Worm (Caenorhabditis elegans) whole organism, L2 larva: Measurements from ENCODE around the gene nstp-8.

Experiments used
- F13H6.1 ChIP-seq: sonication (generic microtip); optimal IDR thresholded peaks from 2 replicates; lab custom pipeline; 2016; ENCODE audit warnings: missing genetic modification characterization, missing compliant biosample characterization
- R02D3.7 ChIP-seq: fragments of 150-350 bp; optimal IDR thresholded peaks from 2 replicates; lab custom pipeline; 2014; ENCODE audit warnings: missing biosample characterization, missing genetic modification characterization
- ZK546.5 ChIP-seq: sonication (generic microtip); optimal IDR thresholded peaks from 2 replicates; lab custom pipeline; 2017; ENCODE audit warnings: missing biosample characterization, missing genetic modification characterization
- alr-1 ChIP-seq: fragments of 150-350 bp; optimal IDR thresholded peaks from 2 replicates; lab custom pipeline; 2014; ENCODE audit warnings: missing biosample characterization, missing genetic modification characterization
- aly-2 ChIP-seq: fragments of 150-350 bp; optimal IDR thresholded peaks from 2 replicates; lab custom pipeline; 2014; ENCODE audit warnings: missing biosample characterization, missing genetic modification characterization
- ama-1 ChIP-seq: fragments of 150-350 bp; optimal IDR thresholded peaks from 2 replicates; lab custom pipeline; 2018; ENCODE audit warnings: inconsistent platforms
- ceh-16 ChIP-seq: fragments of 150-350 bp; optimal IDR thresholded peaks from 2 replicates; lab custom pipeline; 2014; ENCODE audit warnings: missing biosample characterization, missing genetic modification characterization
- ceh-82 ChIP-seq: fragments of 150-350 bp; optimal IDR thresholded peaks from 2 replicates; lab custom pipeline; 2014; ENCODE audit warnings: missing biosample characterization, missing genetic modification characterization
- crh-2 ChIP-seq: sonication (generic microtip); optimal IDR thresholded peaks from 2 replicates; lab custom pipeline; 2017; ENCODE audit warnings: missing biosample characterization, missing genetic modification characterization
- dmd-4 ChIP-seq: sonication (generic microtip); optimal IDR thresholded peaks from 2 replicates; lab custom pipeline; 2017; ENCODE audit warnings: missing biosample characterization, missing genetic modification characterization
- egl-27 ChIP-seq: sonication (generic microtip); optimal IDR thresholded peaks from 3 replicates; lab custom pipeline; 2017; ENCODE audit warnings: missing biosample characterization, missing genetic modification reagents, missing genetic modification characterization
- elt-1 ChIP-seq: fragments of 150-350 bp; optimal IDR thresholded peaks from 2 replicates; lab custom pipeline; 2014; ENCODE audit warnings: missing biosample characterization, missing genetic modification characterization
- fos-1 ChIP-seq: fragments of 150-350 bp; optimal IDR thresholded peaks from 2 replicates; lab custom pipeline; 2014; ENCODE audit warnings: missing biosample characterization, missing genetic modification characterization
- gmeb-1 ChIP-seq: fragments of 150-350 bp; optimal IDR thresholded peaks from 2 replicates; lab custom pipeline; 2014; ENCODE audit warnings: missing biosample characterization, missing genetic modification characterization
- lin-11 ChIP-seq: fragments of 150-350 bp; sonication (generic microtip); optimal IDR thresholded peaks from 2 replicates; lab custom pipeline; 2014; ENCODE audit warnings: missing biosample characterization, missing genetic modification characterization, inconsistent platforms, mixed read lengths
- lin-13 ChIP-seq: fragments of 150-350 bp; optimal IDR thresholded peaks from 2 replicates; lab custom pipeline; 2014; ENCODE audit warnings: missing biosample characterization, missing genetic modification reagents, missing genetic modification characterization
- lin-39 ChIP-seq: fragments of 150-350 bp; optimal IDR thresholded peaks from 2 replicates; lab custom pipeline; 2014; ENCODE audit warnings: missing biosample characterization, missing genetic modification reagents, missing genetic modification characterization
- mab-5 ChIP-seq: fragments of 150-350 bp; optimal IDR thresholded peaks from 2 replicates; lab custom pipeline; 2014; ENCODE audit warnings: missing biosample characterization, missing genetic modification characterization
- nhr-10 ChIP-seq: sonication (generic microtip); optimal IDR thresholded peaks from 2 replicates; lab custom pipeline; 2017; ENCODE audit warnings: missing biosample characterization, missing genetic modification characterization
- nhr-11 ChIP-seq: fragments of 150-350 bp; optimal IDR thresholded peaks from 2 replicates; lab custom pipeline; 2014; ENCODE audit warnings: missing biosample characterization, missing genetic modification characterization
- nhr-12 ChIP-seq: fragments of 150-350 bp; optimal IDR thresholded peaks from 2 replicates; lab custom pipeline; 2014; ENCODE audit warnings: missing biosample characterization, missing genetic modification characterization
- nhr-237 ChIP-seq: fragments of 150-350 bp; optimal IDR thresholded peaks from 2 replicates; lab custom pipeline; 2014; ENCODE audit warnings: missing biosample characterization, missing genetic modification characterization
- nhr-25 ChIP-seq: fragments of 150-350 bp; sonication (generic microtip); optimal IDR thresholded peaks from 3 replicates; lab custom pipeline; 2014; ENCODE audit warnings: missing biosample characterization, missing genetic modification characterization
- nhr-6 ChIP-seq: fragments of 150-350 bp; optimal IDR thresholded peaks from 2 replicates; lab custom pipeline; 2014; ENCODE audit warnings: missing biosample characterization, missing genetic modification characterization
- nhr-77 ChIP-seq: fragments of 150-350 bp; optimal IDR thresholded peaks from 2 replicates; lab custom pipeline; 2014; ENCODE audit warnings: missing biosample characterization, missing genetic modification characterization
- peb-1 ChIP-seq: fragments of 150-350 bp; optimal IDR thresholded peaks from 2 replicates; lab custom pipeline; 2014; ENCODE audit warnings: missing biosample characterization, missing genetic modification characterization
- sem-4 ChIP-seq: fragments of 150-350 bp; optimal IDR thresholded peaks from 2 replicates; lab custom pipeline; 2014; ENCODE audit warnings: missing biosample characterization, missing genetic modification reagents, missing genetic modification characterization
- skn-1 ChIP-seq: sonication (generic microtip); optimal IDR thresholded peaks from 2 replicates; lab custom pipeline; 2017; ENCODE audit warnings: missing biosample characterization, missing genetic modification characterization
- sma-3 ChIP-seq: sonication (generic microtip); optimal IDR thresholded peaks from 2 replicates; lab custom pipeline; 2016; ENCODE audit warnings: missing genetic modification reagents, missing genetic modification characterization, missing compliant biosample characterization
- sma-9 ChIP-seq, 2 experiments: fragments of 150-350 bp in 1 of 2; sonication (generic microtip) in 1 of 2; optimal IDR thresholded peaks; 2 replicates each; lab custom pipeline; 2014 to 2016; ENCODE audit warnings: missing genetic modification characterization in 2 of 2, mild to moderate bottlenecking in 1 of 2, missing biosample characterization in 1 of 2, missing compliant biosample characterization in 1 of 2, missing genetic modification reagents in 1 of 2, moderate library complexity in 1 of 2
- unc-39 ChIP-seq: fragments of 150-350 bp; optimal IDR thresholded peaks from 2 replicates; lab custom pipeline; 2014; ENCODE audit warnings: missing biosample characterization, missing genetic modification characterization
- unc-55 ChIP-seq: fragments of 150-350 bp; sonication (generic microtip); optimal IDR thresholded peaks from 3 replicates; lab custom pipeline; 2014; ENCODE audit warnings: missing biosample characterization, missing genetic modification reagents, missing genetic modification characterization
- unc-62 ChIP-seq: fragments of 150-350 bp; optimal IDR thresholded peaks from 2 replicates; lab custom pipeline; 2014; ENCODE audit warnings: missing biosample characterization, missing genetic modification reagents, missing genetic modification characterization
- zag-1 ChIP-seq: fragments of 150-350 bp; optimal IDR thresholded peaks from 2 replicates; lab custom pipeline; 2014; ENCODE audit warnings: missing biosample characterization, missing genetic modification characterization
- ztf-11 ChIP-seq: sonication (generic microtip); optimal IDR thresholded peaks from 2 replicates; lab custom pipeline; 2017; ENCODE audit warnings: missing biosample characterization, missing genetic modification characterization
- ztf-4 ChIP-seq: fragments of 150-350 bp; optimal IDR thresholded peaks from 2 replicates; lab custom pipeline; 2014; ENCODE audit warnings: missing biosample characterization, missing genetic modification characterization

Gene nstp-8

ce11 chrV:2200402-2200801, 15.1 kb upstream of the nstp-8 start:
- no peak for TF ChIP-seq skn-1 (tag; lab: Kevin White, UChicago)
- TF ChIP-seq aly-2 = no peak
- no peak for TF ChIP-seq sma-3 (GFP tag; lab: Kevin White, UChicago)
- TF ChIP-seq nhr-10 (tag; lab: Kevin White, UChicago) = no peak
- TF ChIP-seq ceh-82 (tag; lab: Kevin White, UChicago) = no peak
- TF ChIP-seq R02D3.7 = no peak
- TF ChIP-seq ztf-11 = no peak
- TF ChIP-seq ZK546.5 (tag; lab: Kevin White, UChicago) = no peak
- no peak for TF ChIP-seq nhr-237 (tag; lab: Kevin White, UChicago)
- no peak for TF ChIP-seq unc-39 (tag; lab: Kevin White, UChicago)
- TF ChIP-seq gmeb-1 = no peak
- no peak for TF ChIP-seq dmd-4 (tag; lab: Kevin White, UChicago)
- no peak for TF ChIP-seq sma-9 (GFP tag; optimal IDR thresholded peaks at IDR 0.05; lab: Kevin White, UChicago)
- no peak for TF ChIP-seq sma-9 (tag; optimal IDR thresholded peaks at IDR 0.05; lab: Kevin White, UChicago)
- no peak for TF ChIP-seq ceh-16
- TF ChIP-seq ama-1 = no peak
- no peak for TF ChIP-seq nhr-11 (tag; lab: Kevin White, UChicago)
- no peak for TF ChIP-seq nhr-77 (tag; lab: Kevin White, UChicago)

- no peak for TF ChIP-seq crh-2 (tag; lab: Kevin White, UChicago)
- TF ChIP-seq fos-1 (tag; lab: Kevin White, UChicago) = peak; percentile 5
Observed at ce11 chrV:2201240-2201639, 14.2 kb upstream of the nstp-8 start, which contains the start of gene cyp-32B1. Gene cyp-32B1, minus strand, starts transcription at chrV:2201415.

- TF ChIP-seq unc-62 (no peak), egl-27 (tag; lab: Kevin White, UChicago) (no peak), nhr-25 (tag; lab: Kevin White, UChicago) (no peak), unc-39 (tag; lab: Kevin White, UChicago) (no peak), R02D3.7 (no peak), nhr-12 (no peak), F13H6.1 (tag; lab: Kevin White, UChicago) (no peak), mab-5 (tag; lab: Kevin White, UChicago) (no peak), aly-2 (no peak), unc-55 (GFP tag; lab: Kevin White, UChicago) (no peak), elt-1 (tag; lab: Kevin White, UChicago) (no peak), sma-3 (GFP tag; lab: Kevin White, UChicago) (no peak), nhr-237 (tag; lab: Kevin White, UChicago) (no peak), fos-1 (tag; lab: Kevin White, UChicago) (no peak), lin-11 (tag; lab: Kevin White, UChicago) (no peak)
Observed at ce11 chrV:2204080-2204479, 11.4 kb upstream of the nstp-8 start, which contains the start of gene cyp-33C12. Gene cyp-33C12, minus strand, starts transcription at chrV:2204400.

ce11 chrV:2206181-2206580, 9.3 kb upstream of the nstp-8 start, which contains the start of gene srt-40:
Gene srt-40, minus strand, starts transcription at chrV:2206281.
- TF ChIP-seq lin-39 (tag; lab: Kevin White, UChicago) (no peak), alr-1 (tag; lab: Kevin White, UChicago) (no peak), ztf-4 (tag; lab: Kevin White, UChicago) (no peak)

- no peak for TF ChIP-seq skn-1 (tag; lab: Kevin White, UChicago)
- no peak for TF ChIP-seq sem-4 (tag; lab: Kevin White, UChicago)
- no peak for TF ChIP-seq ztf-4 (tag; lab: Kevin White, UChicago)
- no peak for TF ChIP-seq lin-13
- no peak for TF ChIP-seq nhr-77 (tag; lab: Kevin White, UChicago)
- TF ChIP-seq nhr-6 (tag; lab: Kevin White, UChicago) = no peak
Observed at ce11 chrV:2206801-2207200, 8.7 kb upstream of the nstp-8 start, which contains the start of gene svh-11. Gene svh-11, plus strand, starts transcription at chrV:2207101.

- TF ChIP-seq dmd-4 (tag; lab: Kevin White, UChicago) = no peak
- no peak for TF ChIP-seq peb-1 (tag; lab: Kevin White, UChicago)
- no peak for TF ChIP-seq ceh-16
- TF ChIP-seq F13H6.1 (tag; lab: Kevin White, UChicago) = no peak
- no peak for TF ChIP-seq ceh-82 (tag; lab: Kevin White, UChicago)
- no peak for TF ChIP-seq zag-1 (tag; lab: Kevin White, UChicago)
- no peak for TF ChIP-seq elt-1 (tag; lab: Kevin White, UChicago)
- no peak for TF ChIP-seq lin-13
Observed at ce11 chrV:2207527-2207926, 7.9 kb upstream of the nstp-8 start.
